Fruit fly (Drosophila melanogaster): ENCODE data around the gene Kaz.

DNA sequence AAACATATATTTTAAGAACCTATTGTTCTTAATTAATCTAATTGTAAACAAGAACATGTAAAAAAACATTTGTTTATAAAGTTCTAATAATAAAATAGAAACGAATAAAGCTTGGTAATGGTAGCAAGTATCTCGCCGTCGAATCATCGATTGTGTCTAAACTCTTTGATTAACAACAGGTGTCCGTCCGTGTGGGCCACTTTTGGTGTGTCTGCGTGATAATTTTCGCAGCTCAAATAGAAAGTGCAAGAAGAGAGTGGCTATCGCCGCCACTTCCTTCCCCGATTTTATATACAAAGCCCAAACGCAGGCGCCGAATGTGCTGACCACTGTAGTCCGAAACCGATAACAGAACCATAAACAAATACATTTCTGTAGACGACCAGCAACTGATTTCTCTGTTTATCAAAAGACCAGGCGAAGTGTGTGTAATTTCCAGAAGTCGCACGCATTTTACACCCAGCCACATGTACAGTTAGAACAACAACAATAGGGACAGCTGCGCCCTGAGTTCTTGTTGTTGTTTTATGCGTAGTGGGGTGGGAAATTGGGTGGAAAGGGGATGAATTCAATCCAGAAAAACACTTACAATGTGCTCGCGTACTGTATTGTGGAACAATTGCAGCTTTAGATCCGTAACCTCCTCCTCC is 16.6 kb downstream of the Kaz start:
- TF ChIP-seq Dll (optimal IDR thresholded peaks at IDR 0.05) = no peak
- no peak for TF ChIP-seq CG8478 (optimal IDR thresholded peaks at IDR 0.05)
- TF ChIP-seq usp (GFP tag; optimal IDR thresholded peaks at IDR 0.05) = no peak
- no peak for TF ChIP-seq pan (optimal IDR thresholded peaks at IDR 0.05)

All from whole organism.